Worm (Caenorhabditis elegans) whole organism, L1 larva: ENCODE measurements around the gene exos-2.

ENCODE experiments used
- C04F5.9 ChIP-seq: sonication (generic microtip); optimal IDR thresholded peaks from 2 replicates; lab custom pipeline; 2016; ENCODE audit warnings: missing genetic modification characterization, missing compliant biosample characterization
- C16A3.4 ChIP-seq: fragments of 150-350 bp; optimal IDR thresholded peaks from 2 replicates; lab custom pipeline; 2014; ENCODE audit warnings: missing biosample characterization, missing genetic modification characterization
- C34B4.2 ChIP-seq: sonication (generic microtip); optimal IDR thresholded peaks from 2 replicates; lab custom pipeline; 2017; ENCODE audit warnings: mild to moderate bottlenecking, missing genetic modification characterization, missing compliant biosample characterization
- Y116A8C.19 ChIP-seq: sonication (generic microtip); optimal IDR thresholded peaks from 2 replicates; lab custom pipeline; 2016; ENCODE audit warnings: missing compliant biosample characterization, missing genetic modification characterization, borderline replicate concordance
- aha-1 ChIP-seq: fragments of 150-350 bp; optimal IDR thresholded peaks from 2 replicates; lab custom pipeline; 2014; ENCODE audit warnings: missing biosample characterization, missing genetic modification characterization
- aly-2 ChIP-seq: fragments of 150-350 bp; optimal IDR thresholded peaks from 2 replicates; lab custom pipeline; 2014; ENCODE audit warnings: missing biosample characterization, missing genetic modification characterization
- blmp-1 ChIP-seq: fragments of 150-350 bp; optimal IDR thresholded peaks from 2 replicates; lab custom pipeline; 2014; ENCODE audit warnings: missing biosample characterization, missing genetic modification characterization
- ceh-8 ChIP-seq: fragments of 200-800 bp; sonication (Bioruptor generic); optimal IDR thresholded peaks from 2 replicates; lab custom pipeline; 2018; ENCODE audit warnings: mild to moderate bottlenecking, missing genetic modification characterization, moderate library complexity, missing compliant biosample characterization
- ceh-82 ChIP-seq, 3 experiments: fragments of 150-350 bp in 1 of 3; sonication (generic microtip) in 2 of 3; optimal IDR thresholded peaks; 2 replicates each; lab custom pipeline; 2014 to 2017; ENCODE audit warnings: missing biosample characterization in 3 of 3, missing genetic modification characterization in 3 of 3
- ceh-88 ChIP-seq: fragments of 200-800 bp; sonication (Bioruptor generic); IDR thresholded peaks from 2 replicates; pipeline ENCODE4 v1.3.6; 2022; ENCODE audit warnings: missing genetic modification characterization, missing compliant biosample characterization
- ces-1 ChIP-seq: fragments of 150-350 bp; optimal IDR thresholded peaks from 2 replicates; lab custom pipeline; 2014; ENCODE audit warnings: missing biosample characterization, missing genetic modification reagents, missing genetic modification characterization
- egl-13 ChIP-seq: sonication (generic microtip); optimal IDR thresholded peaks from 2 replicates; lab custom pipeline; 2016; ENCODE audit warnings: missing genotype, missing genetic modification reagents, missing genetic modification characterization, missing compliant biosample characterization
- egl-27 ChIP-seq, 2 experiments: fragments of 150-350 bp in 1 of 2; sonication (generic microtip); optimal IDR thresholded peaks; 3 replicates each; lab custom pipeline; 2017 to 2018; ENCODE audit warnings: missing biosample characterization in 2 of 2, missing genetic modification characterization in 2 of 2, missing genetic modification reagents in 2 of 2
- fkh-4 ChIP-seq: sonication (generic microtip); optimal IDR thresholded peaks from 2 replicates; lab custom pipeline; 2016; ENCODE audit warnings: missing compliant biosample characterization, missing genetic modification characterization, borderline replicate concordance
- fos-1 ChIP-seq: fragments of 150-350 bp; optimal IDR thresholded peaks from 2 replicates; lab custom pipeline; 2014; ENCODE audit warnings: missing biosample characterization, missing genetic modification characterization
- hlh-17 ChIP-seq: fragments of 200-800 bp; sonication (Bioruptor generic); optimal IDR thresholded peaks from 2 replicates; lab custom pipeline; 2018; ENCODE audit warnings: missing genetic modification characterization, mild to moderate bottlenecking, missing compliant biosample characterization, moderate library complexity, borderline replicate concordance
- hlh-4 ChIP-seq: sonication (generic microtip); optimal IDR thresholded peaks from 2 replicates; lab custom pipeline; 2016; ENCODE audit warnings: mild to moderate bottlenecking, missing genetic modification characterization, missing compliant biosample characterization
- isw-1 ChIP-seq: fragments of 200-800 bp; sonication (Bioruptor generic); IDR thresholded peaks from 2 replicates; pipeline ENCODE4 v1.3.6; 2022; ENCODE audit warnings: missing genetic modification characterization, missing compliant biosample characterization
- jun-1 ChIP-seq: fragments of 150-350 bp; optimal IDR thresholded peaks from 2 replicates; lab custom pipeline; 2014; ENCODE audit warnings: missing biosample characterization, missing genetic modification reagents, missing genetic modification characterization
- lin-14 ChIP-seq: fragments of 200-800 bp; sonication (Bioruptor generic); optimal IDR thresholded peaks from 2 replicates; lab custom pipeline; 2018; ENCODE audit warnings: mild to moderate bottlenecking, missing genetic modification characterization, moderate library complexity, missing compliant biosample characterization
- lin-15B ChIP-seq: fragments of 150-350 bp; sonication (generic microtip); optimal IDR thresholded peaks from 3 replicates; lab custom pipeline; 2014; ENCODE audit warnings: missing biosample characterization, missing genetic modification characterization
- lin-35 ChIP-seq, 2 experiments: fragments of 150-350 bp; optimal IDR thresholded peaks; 2 replicates each; lab custom pipeline; 2014; ENCODE audit warnings: missing biosample characterization in 2 of 2, missing genetic modification characterization in 2 of 2, missing genetic modification reagents in 2 of 2
- lir-3 ChIP-seq: sonication (generic microtip); optimal IDR thresholded peaks from 2 replicates; lab custom pipeline; 2016; ENCODE audit warnings: mild to moderate bottlenecking, missing genetic modification characterization, moderate library complexity, missing compliant biosample characterization; ENCODE audit not compliant: poor library complexity
- lsy-2 ChIP-seq, 2 experiments: fragments of 150-350 bp; optimal IDR thresholded peaks; 2 replicates each; lab custom pipeline; 2014; ENCODE audit warnings: missing biosample characterization in 2 of 2, missing genetic modification characterization in 2 of 2
- mab-9 ChIP-seq: fragments of 200-800 bp; sonication (Bioruptor generic); IDR thresholded peaks from 2 replicates; pipeline ENCODE4 v1.3.6; 2022; ENCODE audit warnings: missing genetic modification reagents, missing genetic modification characterization, missing compliant biosample characterization
- mdl-1 ChIP-seq, 2 experiments: fragments of 150-350 bp; optimal IDR thresholded peaks; 2 replicates each; lab custom pipeline; 2014 to 2017; ENCODE audit warnings: missing biosample characterization in 2 of 2, missing genetic modification characterization in 2 of 2, inconsistent platforms in 1 of 2
- mep-1 ChIP-seq: fragments of 150-350 bp; optimal IDR thresholded peaks from 2 replicates; lab custom pipeline; 2014; ENCODE audit warnings: missing biosample characterization, missing genetic modification characterization
- nhr-12 ChIP-seq: sonication (generic microtip); optimal IDR thresholded peaks from 2 replicates; lab custom pipeline; 2017; ENCODE audit warnings: missing biosample characterization, missing genetic modification characterization
- nhr-20 ChIP-seq: sonication (generic microtip); optimal IDR thresholded peaks from 2 replicates; lab custom pipeline; 2016; ENCODE audit warnings: mild to moderate bottlenecking, missing genetic modification characterization, missing compliant biosample characterization
- nhr-47 ChIP-seq: sonication (generic microtip); optimal IDR thresholded peaks from 2 replicates; lab custom pipeline; 2016; ENCODE audit warnings: mild to moderate bottlenecking, missing genetic modification characterization, moderate library complexity, missing compliant biosample characterization
- nhr-71 ChIP-seq: sonication (generic microtip); optimal IDR thresholded peaks from 2 replicates; lab custom pipeline; 2016; ENCODE audit warnings: mild to moderate bottlenecking, missing genetic modification characterization, moderate library complexity, missing compliant biosample characterization
- nhr-77 ChIP-seq: fragments of 150-350 bp; optimal IDR thresholded peaks from 2 replicates; lab custom pipeline; 2014; ENCODE audit warnings: missing biosample characterization, missing genetic modification characterization
- nhr-84 ChIP-seq: sonication (generic microtip); optimal IDR thresholded peaks from 2 replicates; lab custom pipeline; 2017; ENCODE audit warnings: missing biosample characterization, missing genetic modification characterization
- nhr-85 ChIP-seq: sonication (generic microtip); peaks from one replicate; lab custom pipeline; 2016; ENCODE audit warnings: missing genetic modification characterization, inconsistent platforms, missing compliant biosample characterization
- nhr-90 ChIP-seq: sonication (generic microtip); optimal IDR thresholded peaks from 2 replicates; lab custom pipeline; 2016; ENCODE audit warnings: mild to moderate bottlenecking, missing genetic modification characterization, missing compliant biosample characterization; ENCODE audit not compliant: poor library complexity
- pag-3 ChIP-seq: sonication (generic microtip); optimal IDR thresholded peaks from 2 replicates; lab custom pipeline; 2017; ENCODE audit warnings: missing genetic modification characterization, mild to moderate bottlenecking, missing compliant biosample characterization, antibody characterized with exemption, borderline replicate concordance; ENCODE audit not compliant: insufficient read depth
- pqm-1 ChIP-seq: sonication (generic microtip); optimal IDR thresholded peaks from 3 replicates; lab custom pipeline; 2017; ENCODE audit warnings: missing biosample characterization, missing genetic modification characterization
- rnt-1 ChIP-seq: sonication (generic microtip); optimal IDR thresholded peaks from 2 replicates; lab custom pipeline; 2016; ENCODE audit warnings: mild to moderate bottlenecking, missing genetic modification characterization, moderate library complexity, missing compliant biosample characterization
- snpc-4 ChIP-seq: fragments of 150-350 bp; optimal IDR thresholded peaks from 2 replicates; lab custom pipeline; 2014; ENCODE audit warnings: missing biosample characterization, missing genetic modification characterization
- snu-23 ChIP-seq: sonication (generic microtip); optimal IDR thresholded peaks from 2 replicates; lab custom pipeline; 2016; ENCODE audit warnings: missing genetic modification characterization, missing compliant biosample characterization
- sox-4 ChIP-seq: sonication (generic microtip); optimal IDR thresholded peaks from 2 replicates; lab custom pipeline; 2016; ENCODE audit warnings: missing genetic modification characterization, missing compliant biosample characterization
- sptf-1 ChIP-seq: fragments of 150-350 bp; optimal IDR thresholded peaks from 2 replicates; lab custom pipeline; 2014; ENCODE audit warnings: missing biosample characterization, missing genetic modification characterization
- sup-37 ChIP-seq: fragments of 200-800 bp; sonication (Bioruptor generic); optimal IDR thresholded peaks from 2 replicates; lab custom pipeline; 2018; ENCODE audit warnings: mild to moderate bottlenecking, missing genetic modification characterization, missing compliant biosample characterization
- swsn-7 ChIP-seq: sonication (generic microtip); optimal IDR thresholded peaks from 2 replicates; lab custom pipeline; 2016; ENCODE audit warnings: missing genetic modification characterization, missing compliant biosample characterization
- tlp-1 ChIP-seq: fragments of 150-350 bp; optimal IDR thresholded peaks from 2 replicates; lab custom pipeline; 2014; ENCODE audit warnings: missing biosample characterization, missing genetic modification characterization
- unc-130 ChIP-seq: fragments of 150-350 bp; optimal IDR thresholded peaks from 2 replicates; lab custom pipeline; 2017; ENCODE audit warnings: missing biosample characterization, missing genetic modification characterization, inconsistent platforms
- unc-62 ChIP-seq: fragments of 150-350 bp; optimal IDR thresholded peaks from 2 replicates; lab custom pipeline; 2014; ENCODE audit warnings: missing biosample characterization, missing genetic modification reagents, missing genetic modification characterization
- unc-86 ChIP-seq: sonication (generic microtip); optimal IDR thresholded peaks from 2 replicates; lab custom pipeline; 2016; ENCODE audit warnings: missing genetic modification characterization, missing compliant biosample characterization
- zag-1 ChIP-seq: fragments of 150-350 bp; optimal IDR thresholded peaks from 2 replicates; lab custom pipeline; 2014; ENCODE audit warnings: missing biosample characterization, missing genetic modification characterization
- zip-4 ChIP-seq: fragments of 200-800 bp; sonication (Bioruptor generic); optimal IDR thresholded peaks from 2 replicates; lab custom pipeline; 2018; ENCODE audit warnings: mild to moderate bottlenecking, missing genetic modification characterization, moderate library complexity, missing compliant biosample characterization
- ztf-11 ChIP-seq, 2 experiments: sonication (generic microtip); optimal IDR thresholded peaks; 2 replicates each; lab custom pipeline; 2016 to 2017; ENCODE audit warnings: missing genetic modification characterization in 2 of 2, missing biosample characterization in 1 of 2, missing compliant biosample characterization in 1 of 2
- ztf-4 ChIP-seq: fragments of 150-350 bp; optimal IDR thresholded peaks from 2 replicates; lab custom pipeline; 2014; ENCODE audit warnings: missing biosample characterization, missing genetic modification characterization

Gene exos-2

DNA sequence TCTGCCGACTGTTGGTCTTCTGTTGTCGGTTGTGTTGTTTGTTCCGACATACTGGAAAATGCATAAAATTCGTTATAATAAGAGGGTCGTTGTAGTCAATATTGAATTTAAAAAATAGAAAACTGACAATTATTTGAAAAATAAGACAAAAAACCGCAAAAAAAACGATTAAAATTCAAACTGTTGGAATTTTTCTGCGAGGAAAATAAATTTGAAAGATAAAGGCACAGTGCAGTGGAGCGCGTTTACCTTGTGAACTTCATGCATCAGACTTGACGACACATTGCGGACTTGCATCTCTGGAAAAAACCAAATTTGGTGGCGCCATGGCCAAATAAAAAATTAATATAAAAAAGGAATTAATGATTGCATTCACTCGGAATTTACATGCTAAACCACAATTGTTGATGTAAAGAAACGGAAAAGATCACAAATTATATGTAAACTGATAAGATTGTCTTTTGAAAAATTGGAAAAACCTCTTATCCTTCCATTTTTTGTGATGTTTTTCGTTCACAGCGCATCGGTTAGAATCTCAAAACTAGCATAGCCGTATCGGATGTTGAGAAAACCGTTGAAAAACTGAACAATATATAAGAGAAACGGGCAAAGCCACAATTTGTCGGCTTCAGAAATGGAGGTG is 38.7 kb upstream of the exos-2 start, which contains the start of the genes hrpf-2 and bli-6 (continued):
- TF ChIP-seq nhr-90 (peak; percentile 63), unc-86 (tag; lab: Kevin White, UChicago) (peak; percentile 77), fkh-4 (no peak), sup-37 (GFP tag; lab: Kevin White, UChicago) (no peak), pqm-1 (tag; lab: Kevin White, UChicago) (no peak), pag-3 (tag; lab: Kevin White, UChicago) (no peak), lir-3 (tag; lab: Kevin White, UChicago) (peak; percentile 57), C16A3.4 (peak; percentile 84), C04F5.9 (tag; lab: Kevin White, UChicago) (peak; percentile 53), lsy-2 (tag; optimal IDR thresholded peaks at IDR 0.05; lab: Kevin White, UChicago) (peak; percentile 83 to 91), isw-1 (GFP tag; lab: Robert Waterston, UW) (peak; percentile 61), ztf-11 (tag; optimal IDR thresholded peaks at IDR 0.05; lab: Kevin White, UChicago) (peak in 1 of 2 experiments; percentile 31), fos-1 (tag; lab: Kevin White, UChicago) (peak; percentile 14), Y116A8C.19 (tag; lab: Kevin White, UChicago) (no peak), nhr-77 (peak; percentile 58), lin-15B (tag; lab: Kevin White, UChicago) (peak; percentile 93), egl-27 (tag; optimal IDR thresholded peaks at IDR 0.05; lab: Kevin White, UChicago) (no peak), ceh-82 (tag; optimal IDR thresholded peaks at IDR 0.05; lab: Kevin White, UChicago) (peak; percentile 20 to 78 (median 46)), aha-1 (tag; lab: Kevin White, UChicago) (no peak), tlp-1 (tag; lab: Kevin White, UChicago) (no peak), swsn-7 (peak; percentile 72), ceh-88 (no peak), nhr-85 (tag; lab: Kevin White, UChicago) (peak; percentile 86), egl-13 (tag; lab: Kevin White, UChicago) (peak; percentile 54), unc-62 (GFP tag; lab: Kevin White, UChicago) (no peak), nhr-12 (no peak), hlh-17 (no peak), blmp-1 (tag; lab: Kevin White, UChicago) (no peak), aly-2 (tag; lab: Kevin White, UChicago) (no peak), rnt-1 (tag; lab: Kevin White, UChicago) (peak; percentile 82), C34B4.2 (tag; lab: Kevin White, UChicago) (no peak), zip-4 (GFP tag; lab: Kevin White, UChicago) (peak; percentile 3), ztf-4 (tag; lab: Kevin White, UChicago) (no peak), nhr-71 (peak; percentile 89), hlh-4 (tag; lab: Kevin White, UChicago) (no peak), nhr-47 (tag; lab: Kevin White, UChicago) (peak; percentile 85), mep-1 (peak; percentile 92), unc-130 (tag; lab: Kevin White, UChicago) (peak; percentile 34), mab-9 (GFP tag; lab: Robert Waterston, UW) (no peak), nhr-84 (no peak), snpc-4 (peak; percentile 59), sptf-1 (tag; lab: Kevin White, UChicago) (no peak), snu-23 (GFP tag; lab: Kevin White, UChicago) (peak; percentile 85), lin-14 (GFP tag; lab: Kevin White, UChicago) (peak; percentile 77), ceh-8 (GFP tag; lab: Kevin White, UChicago) (no peak), mdl-1 (tag; optimal IDR thresholded peaks at IDR 0.05; lab: Kevin White, UChicago) (peak in 1 of 2 experiments; percentile 54), zag-1 (no peak), lin-35 (GFP tag; optimal IDR thresholded peaks at IDR 0.05; lab: Kevin White, UChicago) (peak; percentile 85 to 91), jun-1 (tag; lab: Kevin White, UChicago) (peak; percentile 39), nhr-20 (tag; lab: Kevin White, UChicago) (peak; percentile 78), ces-1 (no peak), sox-4 (peak; percentile 4)
